Fruit fly (Drosophila melanogaster): ENCODE data around the gene CG12278.
A peak's percentile ranks its signal among the peaks of the same experiment; 100 is the strongest.

CG12278 gene

dm6 chr3R:21043549-21044118, at the start of gene CG12278:
Gene CG12278 (plus strand): TSS chr3R:21044068.
- TF ChIP-seq brk (GFP tag; optimal IDR thresholded peaks at IDR 0.05) (no peak), psq (GFP tag; optimal IDR thresholded peaks at IDR 0.05) (no peak), h (GFP tag; optimal IDR thresholded peaks at IDR 0.05) (no peak), woc (GFP tag; optimal IDR thresholded peaks at IDR 0.05) (no peak), ey (GFP tag; optimal IDR thresholded peaks at IDR 0.05) (no peak), sv (GFP tag; optimal IDR thresholded peaks at IDR 0.05) (no peak), Sp1 (GFP tag; optimal IDR thresholded peaks at IDR 0.05) (no peak)

dm6 chr3R:20998319-20998718, 45.5 kb upstream of the CG12278 start:
- no peak for TF ChIP-seq psq (GFP tag; optimal IDR thresholded peaks at IDR 0.05)
- TF ChIP-seq Myc (optimal IDR thresholded peaks at IDR 0.05), result no peak
- TF ChIP-seq woc (GFP tag; optimal IDR thresholded peaks at IDR 0.05), result no peak
- TF ChIP-seq Mio (GFP tag; optimal IDR thresholded peaks at IDR 0.05), result no peak
- no peak for TF ChIP-seq Hnf4 (GFP tag; optimal IDR thresholded peaks at IDR 0.05)
- TF ChIP-seq br (GFP tag; optimal IDR thresholded peaks at IDR 0.05), result no peak
- no peak for TF ChIP-seq pan (optimal IDR thresholded peaks at IDR 0.05)
- no peak for TF ChIP-seq GATAd (GFP tag; optimal IDR thresholded peaks at IDR 0.05)
- TF ChIP-seq Jra (GFP tag; optimal IDR thresholded peaks at IDR 0.05), result no peak
- no peak for TF ChIP-seq sage (GFP tag; optimal IDR thresholded peaks at IDR 0.05)
- TF ChIP-seq Hr78 (GFP tag; optimal IDR thresholded peaks at IDR 0.05), result no peak
- TF ChIP-seq dl (GFP tag; optimal IDR thresholded peaks at IDR 0.05; ENCODE audit: insufficient read depth in 1 of 2, partially characterized antibody in 2 of 2), result no peak
- no peak for TF ChIP-seq ey (GFP tag; optimal IDR thresholded peaks at IDR 0.05)
- no peak for TF ChIP-seq Hr83 (GFP tag; optimal IDR thresholded peaks at IDR 0.05; ENCODE audit: poor library complexity, severe bottlenecking)
- TF ChIP-seq fru (GFP tag; optimal IDR thresholded peaks at IDR 0.05), result no peak
- no peak for TF ChIP-seq jim (GFP tag; optimal IDR thresholded peaks at IDR 0.05)
- no peak for TF ChIP-seq dsf (GFP tag; optimal IDR thresholded peaks at IDR 0.05; ENCODE audit: borderline replicate concordance)
- TF ChIP-seq tai (GFP tag; optimal IDR thresholded peaks at IDR 0.05), result no peak

dm6 chr3R:21001123-21001522, 42.7 kb upstream of the CG12278 start:
- no peak for TF ChIP-seq brk (GFP tag; optimal IDR thresholded peaks at IDR 0.05)
- TF ChIP-seq usp (GFP tag; optimal IDR thresholded peaks at IDR 0.05), result no peak
- TF ChIP-seq CG32264 (GFP tag; optimal IDR thresholded peaks at IDR 0.05), result no peak
- TF ChIP-seq sage (GFP tag; optimal IDR thresholded peaks at IDR 0.05), result no peak
- TF ChIP-seq h (GFP tag; optimal IDR thresholded peaks at IDR 0.05), result no peak

DNA sequence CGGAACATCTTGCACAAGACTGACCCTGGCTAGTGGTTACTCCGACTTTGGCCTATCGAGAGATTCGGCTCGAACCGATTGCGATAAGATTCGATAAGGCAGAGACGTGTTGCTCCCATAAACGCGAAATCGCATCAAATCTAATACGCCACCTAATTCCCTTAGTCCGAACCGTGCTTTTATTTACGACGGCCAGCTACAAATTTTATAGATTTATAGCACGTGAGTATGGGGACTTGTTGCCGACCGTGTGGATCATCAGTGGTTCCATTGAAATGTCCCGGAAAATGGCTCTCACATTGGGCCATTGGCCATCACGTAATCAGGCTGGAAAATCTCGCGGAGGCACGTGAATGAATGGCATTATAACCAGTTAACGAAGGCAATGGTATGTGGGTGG, 36.9 kb upstream of the CG12278 start, which contains the start of gene Alp5:
TSS of gene Alp5 (minus strand) at position 24 of the 400 bp plus-strand sequence.
- TF ChIP-seq Vsx2 (GFP tag; optimal IDR thresholded peaks at IDR 0.05; ENCODE audit: partially characterized antibody) (no peak), Abd-B (GFP tag; optimal IDR thresholded peaks at IDR 0.05) (no peak), CrebA (GFP tag; optimal IDR thresholded peaks at IDR 0.05; ENCODE audit: borderline replicate concordance) (peak; percentile 35)

DNA sequence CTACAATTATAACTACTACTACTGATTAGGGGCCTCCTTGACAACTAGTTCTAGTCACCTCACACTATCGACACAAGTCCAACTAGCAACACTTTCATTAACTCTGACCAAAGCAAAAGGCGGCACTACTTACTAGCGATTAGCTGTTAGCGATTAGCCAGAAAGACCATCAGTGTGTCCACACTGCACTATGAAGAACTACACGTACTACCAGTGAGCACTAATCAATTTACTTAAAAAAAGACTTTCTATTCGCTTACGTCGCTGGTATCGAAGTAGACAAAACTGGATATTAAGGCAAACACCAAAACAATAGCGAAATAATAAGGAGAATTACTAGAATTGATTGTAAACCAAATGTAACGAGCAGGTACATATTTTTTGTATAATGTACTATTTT, 30.1 kb upstream of the CG12278 start:
- no peak for TF ChIP-seq Myc (optimal IDR thresholded peaks at IDR 0.05)

- TF ChIP-seq lola (GFP tag; optimal IDR thresholded peaks at IDR 0.05) (no peak), CG32264 (GFP tag; optimal IDR thresholded peaks at IDR 0.05) (no peak), N (GFP tag; optimal IDR thresholded peaks at IDR 0.05) (no peak), OdsH (GFP tag; optimal IDR thresholded peaks at IDR 0.05) (peak; percentile 16), Mio (GFP tag; optimal IDR thresholded peaks at IDR 0.05) (no peak), Rel (GFP tag; optimal IDR thresholded peaks at IDR 0.05) (no peak), Rel (tag; optimal IDR thresholded peaks at IDR 0.05) (peak; percentile 13), HLH106 (tag; optimal IDR thresholded peaks at IDR 0.05) (no peak), foxo (GFP tag; optimal IDR thresholded peaks at IDR 0.05) (peak in 1 of 2 experiments; percentile 31), Dfd (GFP tag; optimal IDR thresholded peaks at IDR 0.05) (no peak), Abd-B (GFP tag; optimal IDR thresholded peaks at IDR 0.05) (no peak), fru (GFP tag; optimal IDR thresholded peaks at IDR 0.05) (no peak), Jra (GFP tag; optimal IDR thresholded peaks at IDR 0.05) (no peak), GATAd (GFP tag; optimal IDR thresholded peaks at IDR 0.05) (no peak), Vsx2 (GFP tag; optimal IDR thresholded peaks at IDR 0.05; ENCODE audit: partially characterized antibody) (no peak), CrebA (GFP tag; optimal IDR thresholded peaks at IDR 0.05; ENCODE audit: borderline replicate concordance) (no peak), sv (GFP tag; optimal IDR thresholded peaks at IDR 0.05) (no peak), rgr (GFP tag; optimal IDR thresholded peaks at IDR 0.05) (no peak), sage (GFP tag; optimal IDR thresholded peaks at IDR 0.05) (no peak), h (GFP tag; optimal IDR thresholded peaks at IDR 0.05) (peak; percentile 11), Myc (optimal IDR thresholded peaks at IDR 0.05) (no peak), pan (optimal IDR thresholded peaks at IDR 0.05) (no peak), CG9705 (GFP tag; optimal IDR thresholded peaks at IDR 0.05) (no peak), dmrt93B (GFP tag; optimal IDR thresholded peaks at IDR 0.05) (no peak), dsf (GFP tag; optimal IDR thresholded peaks at IDR 0.05; ENCODE audit: borderline replicate concordance) (no peak), Hr83 (GFP tag; optimal IDR thresholded peaks at IDR 0.05; ENCODE audit: poor library complexity, severe bottlenecking) (peak; percentile 26), ey (GFP tag; optimal IDR thresholded peaks at IDR 0.05) (no peak), br (GFP tag; optimal IDR thresholded peaks at IDR 0.05) (peak; percentile 15), usp (GFP tag; optimal IDR thresholded peaks at IDR 0.05) (no peak), woc (GFP tag; optimal IDR thresholded peaks at IDR 0.05) (no peak)
Observed at dm6 chr3R:21015636-21016035, 28.2 kb upstream of the CG12278 start, which contains the start of gene CG5697. Gene CG5697 (plus strand): TSS chr3R:21015949.
